Worm (Caenorhabditis elegans): ENCODE data around the gene H25K10.4.

DNA sequence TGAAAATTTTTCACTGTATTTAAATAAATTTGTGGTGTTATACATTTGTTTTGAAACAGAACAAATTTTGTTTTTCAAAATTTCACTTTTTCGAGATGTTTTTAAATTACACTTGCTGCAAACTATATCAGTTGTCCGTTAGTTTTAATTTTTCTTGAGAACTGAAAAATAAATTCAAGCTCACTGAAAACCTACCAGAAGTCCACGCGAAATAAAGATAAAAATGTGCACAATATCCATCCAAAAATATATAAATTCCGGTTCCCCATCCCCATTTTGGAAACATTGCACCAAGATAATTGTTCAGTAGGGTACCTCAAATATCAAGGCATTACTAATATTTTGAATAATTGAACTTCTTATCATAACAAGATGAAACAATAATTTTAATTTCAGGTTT lies 5.2 kb upstream of the H25K10.4 start:
- TF ChIP-seq dve-1 (tag; optimal IDR thresholded peaks at IDR 0.05; ENCODE audit: insufficient read depth): no peak
- no peak for TF ChIP-seq lin-1 (GFP tag; IDR thresholded peaks at IDR 0.05)
- TF ChIP-seq ama-1 (optimal IDR thresholded peaks at IDR 0.05): no peak
- TF ChIP-seq unc-39 (tag; optimal IDR thresholded peaks at IDR 0.05): no peak
- no peak for TF ChIP-seq F10B5.3 (tag; optimal IDR thresholded peaks at IDR 0.05)
- no peak for TF ChIP-seq nhr-237 (tag; optimal IDR thresholded peaks at IDR 0.05)
- TF ChIP-seq lsy-2 (tag; optimal IDR thresholded peaks at IDR 0.05): no peak
